Worm (Caenorhabditis elegans): Measurements from ENCODE around the gene T07G12.4.
A peak's percentile ranks its signal among the peaks of the same experiment; 100 is the strongest.

DNA sequence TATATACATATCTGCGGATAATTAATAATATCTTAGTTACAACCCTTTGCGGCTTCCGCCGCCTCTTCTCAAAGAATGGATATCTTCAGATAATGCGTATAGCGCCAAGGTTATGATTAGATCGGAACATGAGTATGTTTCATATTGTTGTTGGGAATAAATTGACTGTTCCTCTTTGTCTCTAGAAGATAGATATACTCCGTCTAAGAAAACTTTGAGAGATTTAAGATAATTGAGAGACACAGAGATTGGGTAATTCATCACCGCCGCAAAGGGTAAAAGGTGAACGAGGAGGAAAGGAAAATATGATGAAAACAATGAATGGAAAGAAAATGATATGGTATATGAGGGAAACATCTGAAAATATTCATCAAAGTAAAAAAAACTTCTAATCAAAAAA is 38.1 kb upstream of the T07G12.4 start:
- TF ChIP-seq fos-1 (tag; optimal IDR thresholded peaks at IDR 0.05): no peak
- TF ChIP-seq F37D6.2 (tag; optimal IDR thresholded peaks at IDR 0.05): no peak
- peak in 1 of 2 experiments; percentile 24 for TF ChIP-seq unc-62 (GFP tag; optimal IDR thresholded peaks at IDR 0.05 in 1 of 2)
- TF ChIP-seq unc-62 (tag; optimal IDR thresholded peaks at IDR 0.05): no peak
- no peak for TF ChIP-seq lin-15B (tag; optimal IDR thresholded peaks at IDR 0.05)
- no peak for TF ChIP-seq nhr-76 (tag; optimal IDR thresholded peaks at IDR 0.05)
- no peak for TF ChIP-seq nhr-6 (tag; optimal IDR thresholded peaks at IDR 0.05)
- no peak for TF ChIP-seq ZK546.5 (tag; optimal IDR thresholded peaks at IDR 0.05)

Measured in whole organism, L4 larva.